Fruit fly (Drosophila melanogaster): ENCODE measurements around the gene Faf2.

Faf2 gene

DNA sequence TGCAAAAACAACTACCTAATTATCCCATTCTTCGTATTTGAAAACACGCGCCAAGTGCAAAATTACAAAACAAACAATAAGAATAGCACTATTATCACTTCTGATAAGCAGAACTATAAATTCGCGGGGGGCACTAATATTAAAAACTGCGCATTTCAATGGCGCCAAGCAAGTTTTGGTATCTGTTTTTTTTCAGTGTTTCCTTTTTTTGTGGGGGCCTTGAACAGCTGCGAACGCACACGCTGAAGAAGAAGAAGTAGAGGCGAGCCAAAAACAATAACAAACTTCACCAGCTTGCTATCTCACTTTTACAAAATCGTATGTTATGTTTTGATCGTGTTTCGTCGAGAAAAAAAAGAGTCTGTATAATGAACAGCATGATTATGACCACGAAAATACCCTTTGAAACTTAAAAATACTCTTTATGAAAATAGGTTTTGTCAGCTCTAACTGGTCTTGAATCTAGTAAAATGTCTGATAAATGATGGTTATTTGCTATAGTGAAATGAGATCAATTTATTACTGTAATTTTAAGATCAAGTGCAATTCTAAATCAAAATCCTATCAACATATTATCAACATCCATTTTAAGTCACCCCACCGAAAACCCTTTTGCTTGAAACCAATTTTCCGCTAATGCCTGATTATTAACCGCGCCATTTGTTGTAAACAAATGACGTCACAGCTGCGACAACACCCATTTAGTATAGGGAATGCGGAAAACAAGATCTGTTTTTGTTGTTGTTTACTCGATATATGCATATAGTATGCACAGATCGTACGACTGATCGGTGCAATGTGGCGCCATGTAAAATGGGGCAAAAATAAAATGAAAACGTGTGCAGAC is 14.4 kb downstream of the Faf2 start (continued):
- TF ChIP-seq lab (GFP tag; optimal IDR thresholded peaks at IDR 0.05): peak; percentile 81
- no peak for TF ChIP-seq lov (optimal IDR thresholded peaks at IDR 0.05)
- 0 out of 3 replicates have a peak, but pooled peaks have one; percentile 31 for TF ChIP-seq lov (GFP tag; IDR thresholded peaks at IDR 0.05)
- 0 out of 2 replicates have a peak, but pooled peaks have one; percentile 5 for TF ChIP-seq toy (GFP tag; IDR thresholded peaks at IDR 0.05)
- peak; percentile 53 for TF ChIP-seq HmgZ (tag; optimal IDR thresholded peaks at IDR 0.05)
- no peak for TF ChIP-seq ttk (GFP tag; IDR thresholded peaks at IDR 0.05)
- TF ChIP-seq Ets97D (GFP tag; optimal IDR thresholded peaks at IDR 0.05): peak; percentile 57
- peak; percentile 6 for TF ChIP-seq ewg (GFP tag; optimal IDR thresholded peaks at IDR 0.05)
- TF ChIP-seq CG8765 (GFP tag; IDR thresholded peaks at IDR 0.05): no peak
- TF ChIP-seq sisA (GFP tag; IDR thresholded peaks at IDR 0.05): peak; percentile 54; the same call in 1 of the 2 replicates
- TF ChIP-seq CG2875 (GFP tag; optimal IDR thresholded peaks at IDR 0.05): peak; percentile 21
- TF ChIP-seq CG12236 (GFP tag; optimal IDR thresholded peaks at IDR 0.05): peak; percentile 35
- no peak for TF ChIP-seq wor (GFP tag; IDR thresholded peaks at IDR 0.05)
- TF ChIP-seq CG3995 (GFP tag; optimal IDR thresholded peaks at IDR 0.05): no peak
- TF ChIP-seq CG1233 (GFP tag; optimal IDR thresholded peaks at IDR 0.05): peak; percentile 51
- peak; percentile 62 to 65 for TF ChIP-seq Pdp1 (GFP tag; optimal IDR thresholded peaks at IDR 0.05)
- peak; percentile 47 for TF ChIP-seq tin (GFP tag; optimal IDR thresholded peaks at IDR 0.05)
- TF ChIP-seq CG11093 (GFP tag; IDR thresholded peaks at IDR 0.05): 0 out of 3 replicates have a peak, but pooled peaks have one; percentile 37
- peak; percentile 68 for TF ChIP-seq org-1 (GFP tag; optimal IDR thresholded peaks at IDR 0.05)
- TF ChIP-seq pan (optimal IDR thresholded peaks at IDR 0.05): no peak
- peak in 1 of 2 experiments; percentile 78 for TF ChIP-seq pan (GFP tag; optimal IDR thresholded peaks at IDR 0.05 in 1 of 2, IDR thresholded peaks at IDR 0.05 in 1 of 2)
- TF ChIP-seq CG3838 (GFP tag; optimal IDR thresholded peaks at IDR 0.05): peak; percentile 16
- peak; percentile 44 for TF ChIP-seq CG18011 (GFP tag; optimal IDR thresholded peaks at IDR 0.05)
- TF ChIP-seq CG3281 (GFP tag; optimal IDR thresholded peaks at IDR 0.05): peak; percentile 43
- peak; percentile 2 for TF ChIP-seq CG6854 (GFP tag; optimal IDR thresholded peaks at IDR 0.05)
- no peak; the same call in 1 of the 2 replicates for TF ChIP-seq amos (GFP tag; IDR thresholded peaks at IDR 0.05; ENCODE audit: partially characterized antibody)
- peak; percentile 73 for TF ChIP-seq vvl (GFP tag; IDR thresholded peaks at IDR 0.05)
- peak; percentile 48 for TF ChIP-seq Blimp-1 (GFP tag; optimal IDR thresholded peaks at IDR 0.05)
- peak; percentile 45 for TF ChIP-seq CG15269 (tag; optimal IDR thresholded peaks at IDR 0.05)
- TF ChIP-seq nerfin-1 (tag; optimal IDR thresholded peaks at IDR 0.05): peak; percentile 34
- no peak for TF ChIP-seq CG12104 (GFP tag; optimal IDR thresholded peaks at IDR 0.05)
- peak; percentile 35 for TF ChIP-seq CG8089 (GFP tag; optimal IDR thresholded peaks at IDR 0.05)
- peak; percentile 63; the same call in 1 of the 3 replicates for TF ChIP-seq CG2889 (GFP tag; IDR thresholded peaks at IDR 0.05)
- TF ChIP-seq CG18599 (GFP tag; optimal IDR thresholded peaks at IDR 0.05): peak; percentile 71
- peak; percentile 71 for TF ChIP-seq CG17361 (GFP tag; IDR thresholded peaks at IDR 0.05)
- TF ChIP-seq ci (GFP tag; IDR thresholded peaks at IDR 0.05): peak; percentile 85
- no peak for TF ChIP-seq CG30020 (tag; optimal IDR thresholded peaks at IDR 0.05)
- peak; percentile 58 for TF ChIP-seq CG1647 (GFP tag; optimal IDR thresholded peaks at IDR 0.05)
- TF ChIP-seq dysf (GFP tag; IDR thresholded peaks at IDR 0.05): peak; percentile 58; the same call in 2 of the 3 replicates
- peak; percentile 49 for TF ChIP-seq Dad (GFP tag; optimal IDR thresholded peaks at IDR 0.05)
- peak; percentile 41 for TF ChIP-seq ems (GFP tag; optimal IDR thresholded peaks at IDR 0.05)
- TF ChIP-seq CG6654 (GFP tag; optimal IDR thresholded peaks at IDR 0.05): no peak
- peak; percentile 64 for TF ChIP-seq ara (GFP tag; IDR thresholded peaks at IDR 0.05)
- TF ChIP-seq sr (GFP tag; IDR thresholded peaks at IDR 0.05): peak; percentile 49; the same call in 1 of the 3 replicates
- peak; percentile 63 for TF ChIP-seq CG17359 (tag; optimal IDR thresholded peaks at IDR 0.05)
- TF ChIP-seq zen2 (GFP tag; IDR thresholded peaks at IDR 0.05; ENCODE audit: partially characterized antibody): no peak
- TF ChIP-seq CG30431 (GFP tag; optimal IDR thresholded peaks at IDR 0.05): no peak
- TF ChIP-seq danr (GFP tag; IDR thresholded peaks at IDR 0.05): no peak
- TF ChIP-seq sqz (GFP tag; optimal IDR thresholded peaks at IDR 0.05): peak; percentile 99
